Fruit fly (Drosophila melanogaster) whole organism, embryonic: Measurements from ENCODE around the gene Edg91.
A peak's percentile ranks its signal among the peaks of the same experiment; 100 is the strongest.

Source experiments
- Abd-B ChIP-seq: fragments of 200-800 bp; sonication (Bioruptor generic); optimal IDR thresholded peaks from 2 replicates; lab custom pipeline; 2018; ENCODE audit warnings: missing biosample characterization, mild to moderate bottlenecking, missing genetic modification characterization, moderate library complexity
- Awh ChIP-seq: fragments of 200-800 bp; sonication (Bioruptor generic); IDR thresholded peaks from 2 replicates; pipeline ENCODE4, ENCODE4 v1.3.6; 2022; ENCODE audit warnings: missing biosample characterization, missing genetic modification characterization
- CG10209 ChIP-seq: fragments of 200-800 bp; sonication (Bioruptor generic); optimal IDR thresholded peaks from 3 replicates; lab custom pipeline; 2017; ENCODE audit warnings: missing biosample characterization, mild to moderate bottlenecking, missing genetic modification characterization, missing genetic modification reagents
- CG12659 ChIP-seq: fragments of 200-800 bp; sonication (Bioruptor generic); optimal IDR thresholded peaks from 3 replicates; lab custom pipeline; 2017; ENCODE audit warnings: mild to moderate bottlenecking, missing biosample characterization, missing genetic modification reagents, missing genetic modification characterization
- CG13287 ChIP-seq: fragments of 200-800 bp; sonication (Bioruptor generic); IDR thresholded peaks from 2 replicates; pipeline ENCODE4 v1.3.6; 2022; ENCODE audit warnings: missing biosample characterization, missing genetic modification characterization; ENCODE audit not compliant: partially characterized antibody
- CG13296 ChIP-seq: fragments of 200-800 bp; sonication (Bioruptor generic); optimal IDR thresholded peaks from 3 replicates; lab custom pipeline; 2018; ENCODE audit warnings: missing biosample characterization, mild to moderate bottlenecking, missing genetic modification characterization
- CG13894 ChIP-seq: fragments of 200-800 bp; sonication (Bioruptor generic); optimal IDR thresholded peaks from 3 replicates; lab custom pipeline; 2018; ENCODE audit warnings: missing biosample characterization, mild to moderate bottlenecking, missing genetic modification characterization, moderate library complexity
- CG15696 ChIP-seq: fragments of 200-800 bp; sonication (Bioruptor generic); optimal IDR thresholded peaks from 2 replicates; lab custom pipeline; 2019; ENCODE audit warnings: missing biosample characterization, mild to moderate bottlenecking, missing genetic modification characterization, moderate library complexity
- CG17568 ChIP-seq: fragments of 200-800 bp; sonication (Bioruptor generic); optimal IDR thresholded peaks from 2 replicates; lab custom pipeline; 2018; ENCODE audit warnings: missing biosample characterization, mild to moderate bottlenecking, missing genetic modification characterization, moderate library complexity
- CG18599 ChIP-seq: fragments of 200-800 bp; sonication (Bioruptor generic); optimal IDR thresholded peaks from 3 replicates; lab custom pipeline; 2017; ENCODE audit warnings: missing biosample characterization, missing genetic modification characterization, mild to moderate bottlenecking, moderate library complexity, missing genetic modification reagents
- CG2202 ChIP-seq: fragments of 200-800 bp; sonication (Bioruptor generic); optimal IDR thresholded peaks from 2 replicates; lab custom pipeline; 2018; ENCODE audit warnings: missing biosample characterization, mild to moderate bottlenecking, missing genetic modification characterization
- CG31365 ChIP-seq: fragments of 200-800 bp; sonication (Bioruptor generic); optimal IDR thresholded peaks from 2 replicates; lab custom pipeline; 2018; ENCODE audit warnings: missing biosample characterization, mild to moderate bottlenecking, missing genetic modification characterization
- CG43689 ChIP-seq: fragments of 200-800 bp; sonication (Bioruptor generic); IDR thresholded peaks from 2 replicates; pipeline ENCODE4 v1.3.6; 2022; ENCODE audit warnings: missing biosample characterization, missing genetic modification characterization
- CG5953 ChIP-seq: fragments of 200-800 bp; sonication (Bioruptor generic); IDR thresholded peaks from 2 replicates; pipeline ENCODE4 v1.3.6; 2022; ENCODE audit warnings: missing biosample characterization, missing genetic modification characterization
- CG6689 ChIP-seq: fragments of 200-800 bp; sonication (Bioruptor generic); IDR thresholded peaks from 2 replicates; pipeline ENCODE4 v1.3.6; 2022; ENCODE audit warnings: missing biosample characterization, missing genetic modification characterization
- CG6791 ChIP-seq: fragments of 200-800 bp; sonication (Bioruptor generic); IDR thresholded peaks from 3 replicates; pipeline ENCODE4 v1.3.6; 2022; ENCODE audit warnings: missing biosample characterization, missing genetic modification characterization; ENCODE audit not compliant: partially characterized antibody
- CG7928 ChIP-seq: fragments of 200-800 bp; sonication (Bioruptor generic); optimal IDR thresholded peaks from 2 replicates; lab custom pipeline; 2017; ENCODE audit warnings: missing biosample characterization, mild to moderate bottlenecking, missing genetic modification characterization
- CG7987 ChIP-seq: fragments of 200-800 bp; sonication (Bioruptor generic); optimal IDR thresholded peaks from 2 replicates; lab custom pipeline; 2018; ENCODE audit warnings: missing biosample characterization, mild to moderate bottlenecking, missing genetic modification characterization, moderate library complexity
- CG8924 ChIP-seq: fragments of 200-800 bp; optimal IDR thresholded peaks from 3 replicates; lab custom pipeline; 2019; ENCODE audit warnings: missing biosample characterization, mild to moderate bottlenecking, missing genetic modification characterization, moderate library complexity
- D ChIP-seq, 2 experiments: fragments of 200-800 bp in 1 of 2; fragments of >200 bp in 1 of 2; sonication (Bioruptor generic) in 1 of 2; optimal IDR thresholded peaks; 2 replicates in 1 of 2; 3 replicates in 1 of 2; lab custom pipeline; 2017; ENCODE audit warnings: mild to moderate bottlenecking in 1 of 2, missing biosample characterization in 1 of 2, missing genetic modification characterization in 1 of 2, missing genetic modification reagents in 1 of 2
- Dll ChIP-seq: fragments of 200-800 bp; sonication (Bioruptor generic); IDR thresholded peaks from 4 replicates; pipeline ENCODE4 v1.3.6; 2022; ENCODE audit warnings: missing biosample characterization, missing genetic modification characterization; ENCODE audit not compliant: partially characterized antibody
- ERR ChIP-seq: fragments of 200-800 bp; sonication (Bioruptor generic); optimal IDR thresholded peaks from 2 replicates; lab custom pipeline; 2016; ENCODE audit warnings: missing biosample characterization, missing genetic modification characterization
- Hr78 ChIP-seq, 2 experiments: fragments of 200-800 bp in 1 of 2; fragments of >200 bp in 1 of 2; sonication (Bioruptor generic) in 1 of 2; optimal IDR thresholded peaks; 2 replicates each; lab custom pipeline; 2017 to 2019; ENCODE audit warnings: missing biosample characterization in 2 of 2, missing genetic modification characterization in 2 of 2, mild to moderate bottlenecking in 1 of 2, moderate library complexity in 1 of 2
- MTF-1 ChIP-seq: fragments of 200-800 bp; sonication (Bioruptor generic); optimal IDR thresholded peaks from 2 replicates; lab custom pipeline; 2018; ENCODE audit warnings: missing biosample characterization, mild to moderate bottlenecking, missing genetic modification characterization, borderline replicate concordance
- Med ChIP-seq: fragments of 200-800 bp; sonication (Bioruptor generic); peaks from one replicate; lab custom pipeline; 2016; ENCODE audit warnings: missing biosample characterization, missing genetic modification characterization, mild to moderate bottlenecking, inconsistent platforms, moderate library complexity
- Spps ChIP-seq: fragments of 200-800 bp; sonication (Bioruptor generic); optimal IDR thresholded peaks from 2 replicates; lab custom pipeline; 2018; ENCODE audit warnings: missing biosample characterization, mild to moderate bottlenecking, missing genetic modification characterization
- Stat92E ChIP-seq, 3 experiments: fragments of >200 bp in 2 of 3; fragments of 200-800 bp in 1 of 3; sonication (Bioruptor generic) in 1 of 3; optimal IDR thresholded peaks; 2 replicates each; lab custom pipeline; 2017 to 2019; ENCODE audit warnings: missing biosample characterization in 3 of 3, missing genetic modification characterization in 3 of 3, mild to moderate bottlenecking in 1 of 3, moderate library complexity in 1 of 3
- Xbp1 ChIP-seq: fragments of 200-800 bp; sonication (Bioruptor generic); optimal IDR thresholded peaks from 3 replicates; lab custom pipeline; 2016; ENCODE audit warnings: missing biosample characterization, mild to moderate bottlenecking, missing genetic modification characterization
- abd-A ChIP-seq: fragments of 200-800 bp; sonication (Bioruptor generic); optimal IDR thresholded peaks from 3 replicates; lab custom pipeline; 2019; ENCODE audit warnings: missing biosample characterization, mild to moderate bottlenecking, missing genetic modification characterization, moderate library complexity
- crc ChIP-seq: fragments of 200-800 bp; sonication (Bioruptor generic); optimal IDR thresholded peaks from 2 replicates; lab custom pipeline; 2016; ENCODE audit warnings: missing biosample characterization, missing genetic modification characterization
- eve ChIP-seq, 2 experiments: fragments of >200 bp; optimal IDR thresholded peaks; 2 replicates each; lab custom pipeline; 2017; ENCODE audit warnings: missing biosample characterization in 2 of 2, missing genetic modification characterization in 2 of 2
- exex ChIP-seq: fragments of 200-800 bp; sonication (Bioruptor generic); optimal IDR thresholded peaks from 4 replicates; lab custom pipeline; 2018; ENCODE audit warnings: missing biosample characterization, mild to moderate bottlenecking, missing genetic modification characterization, moderate library complexity
- grau ChIP-seq: fragments of 200-800 bp; optimal IDR thresholded peaks from 3 replicates; lab custom pipeline; 2019; ENCODE audit warnings: missing biosample characterization, mild to moderate bottlenecking, missing genetic modification characterization, moderate library complexity
- jigr1 ChIP-seq: fragments of 200-800 bp; sonication (Bioruptor generic); IDR thresholded peaks from 3 replicates; pipeline ENCODE4 v1.3.6; 2022; ENCODE audit warnings: missing biosample characterization, missing genetic modification characterization
- lilli ChIP-seq: fragments of 200-800 bp; sonication (Bioruptor generic); optimal IDR thresholded peaks from 3 replicates; lab custom pipeline; 2016; ENCODE audit warnings: missing biosample characterization, missing genetic modification characterization
- maf-S ChIP-seq: fragments of 200-800 bp; sonication (Bioruptor generic); optimal IDR thresholded peaks from 2 replicates; lab custom pipeline; 2016; ENCODE audit warnings: missing biosample characterization, missing genetic modification characterization
- nau ChIP-seq: fragments of 200-800 bp; sonication (Bioruptor generic); optimal IDR thresholded peaks from 3 replicates; lab custom pipeline; 2017; ENCODE audit warnings: missing biosample characterization, mild to moderate bottlenecking, missing genetic modification characterization, missing genetic modification reagents
- nom ChIP-seq: fragments of 200-800 bp; sonication (Bioruptor generic); optimal IDR thresholded peaks from 2 replicates; lab custom pipeline; 2017; ENCODE audit warnings: missing biosample characterization, missing genetic modification characterization, mild to moderate bottlenecking, moderate library complexity, missing genetic modification reagents
- pros ChIP-seq: fragments of 200-800 bp; sonication (Bioruptor generic); optimal IDR thresholded peaks from 3 replicates; lab custom pipeline; 2019; ENCODE audit warnings: missing biosample characterization, mild to moderate bottlenecking, missing genetic modification characterization, moderate library complexity
- pum ChIP-seq: fragments of 200-800 bp; sonication (Bioruptor generic); optimal IDR thresholded peaks from 2 replicates; lab custom pipeline; 2016; ENCODE audit warnings: missing biosample characterization, missing genetic modification characterization
- salm ChIP-seq: fragments of 200-800 bp; sonication (Bioruptor generic); optimal IDR thresholded peaks from 2 replicates; lab custom pipeline; 2018; ENCODE audit warnings: missing biosample characterization, mild to moderate bottlenecking, missing genetic modification characterization
- scrt ChIP-seq: fragments of 200-800 bp; sonication (Bioruptor generic); optimal IDR thresholded peaks from 2 replicates; lab custom pipeline; 2018; ENCODE audit warnings: missing biosample characterization, mild to moderate bottlenecking, missing genetic modification characterization, moderate library complexity
- shn ChIP-seq: fragments of 200-800 bp; sonication (Bioruptor generic); optimal IDR thresholded peaks from 3 replicates; lab custom pipeline; 2016; ENCODE audit warnings: missing biosample characterization, missing genetic modification characterization
- sima ChIP-seq: fragments of 200-800 bp; sonication (Bioruptor generic); optimal IDR thresholded peaks from 2 replicates; lab custom pipeline; 2016; ENCODE audit warnings: missing biosample characterization, missing genetic modification characterization
- stc ChIP-seq: fragments of 200-800 bp; sonication (Bioruptor generic); IDR thresholded peaks from 2 replicates; pipeline ENCODE4 v1.3.6; 2022; ENCODE audit warnings: missing biosample characterization, missing genetic modification characterization
- ttk ChIP-seq: fragments of 200-800 bp; sonication (Bioruptor generic); IDR thresholded peaks from 2 replicates; pipeline ENCODE4 v2.1.2; 2022; ENCODE audit warnings: missing biosample characterization, missing genetic modification characterization
- unc-4 ChIP-seq: fragments of 200-800 bp; sonication (Bioruptor generic); IDR thresholded peaks from 2 replicates; pipeline ENCODE4 v1.3.6; 2022; ENCODE audit warnings: missing biosample characterization, missing genetic modification characterization; ENCODE audit not compliant: partially characterized antibody
- z ChIP-seq: fragments of 200-800 bp; sonication (Bioruptor generic); IDR thresholded peaks from 3 replicates; pipeline ENCODE4 v1.3.6; 2022; ENCODE audit warnings: missing biosample characterization, missing genetic modification characterization

The Edg91 gene

DNA sequence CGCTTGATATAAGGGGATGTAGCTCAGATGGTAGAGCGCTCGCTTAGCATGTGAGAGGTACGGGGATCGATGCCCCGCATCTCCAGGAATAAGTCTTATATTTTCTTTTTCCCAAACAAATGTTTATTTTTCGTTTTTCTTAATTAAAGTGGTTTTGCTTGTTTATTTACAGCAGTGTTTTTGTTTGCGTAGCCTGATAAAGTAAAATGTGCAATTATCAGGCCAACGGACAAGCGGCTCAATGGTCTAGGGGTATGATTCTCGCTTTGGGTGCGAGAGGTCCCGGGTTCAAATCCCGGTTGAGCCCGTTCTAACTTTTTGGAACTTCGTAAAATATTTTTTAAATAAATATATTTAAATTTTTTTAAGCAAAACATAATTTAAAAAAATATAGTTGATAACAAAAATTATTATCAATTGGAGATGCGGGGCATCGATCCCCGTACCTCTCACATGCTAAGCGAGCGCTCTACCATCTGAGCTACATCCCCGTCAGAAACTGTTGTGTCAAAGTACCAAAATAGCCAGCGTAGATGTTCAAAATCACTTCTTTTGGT is 8.5 kb upstream of the Edg91 start (continued):
- TF ChIP-seq CG15696 (tag; lab: Kevin White, UChicago) = peak; percentile 8
- no peak for TF ChIP-seq CG2202
- no peak for TF ChIP-seq crc (GFP tag; lab: Kevin White, UChicago)
- TF ChIP-seq jigr1 = no peak
- no peak for TF ChIP-seq CG7987 (GFP tag; lab: Kevin White, UChicago)
- peak; percentile 60 for TF ChIP-seq CG6791 (GFP tag; lab: Robert Waterston, UW)
- peak; percentile 21 for TF ChIP-seq Spps (tag; lab: Kevin White, UChicago)
- no peak; the same call in 1 of the 2 replicates for TF ChIP-seq CG5953 (GFP tag; lab: Robert Waterston, UW)
- TF ChIP-seq D (optimal IDR thresholded peaks at IDR 0.05; lab: Kevin White, UChicago) = no peak
- peak; percentile 4 for TF ChIP-seq D (GFP tag; optimal IDR thresholded peaks at IDR 0.05; lab: Kevin White, UChicago)
- peak; percentile 9 for TF ChIP-seq grau (tag; lab: Kevin White, UChicago)
- TF ChIP-seq unc-4 (GFP tag; lab: Robert Waterston, UW) = peak; percentile 60; the same call in 1 of the 2 replicates
- no peak for TF ChIP-seq sima
- peak; percentile 15 for TF ChIP-seq scrt (GFP tag; lab: Kevin White, UChicago)
- no peak for TF ChIP-seq lilli (GFP tag; lab: Kevin White, UChicago)
- TF ChIP-seq Stat92E (GFP tag; optimal IDR thresholded peaks at IDR 0.05; lab: Kevin White, UChicago) = peak in 1 of 3 experiments; percentile 57
- no peak for TF ChIP-seq abd-A (tag; lab: Kevin White, UChicago)
- peak; percentile 13 for TF ChIP-seq MTF-1
- TF ChIP-seq nom (GFP tag; lab: Kevin White, UChicago) = peak; percentile 96
- TF ChIP-seq CG8924 (tag; lab: Kevin White, UChicago) = peak; percentile 57
- peak; percentile 73 for TF ChIP-seq Med (GFP tag; lab: Kevin White, UChicago)
- TF ChIP-seq Xbp1 = no peak
- no peak for TF ChIP-seq CG6689 (GFP tag; lab: Robert Waterston, UW)
- no peak for TF ChIP-seq shn (GFP tag; lab: Kevin White, UChicago)
- TF ChIP-seq CG43689 (GFP tag; lab: Robert Waterston, UW) = no peak
- peak; percentile 30 for TF ChIP-seq nau (GFP tag; lab: Kevin White, UChicago)
- no peak for TF ChIP-seq pum
- TF ChIP-seq Awh (GFP tag; lab: Robert Waterston, UW) = no peak
- TF ChIP-seq CG31365 (tag; lab: Kevin White, UChicago) = peak; percentile 25
- peak; percentile 21; the same call in 1 of the 2 replicates for TF ChIP-seq stc
- TF ChIP-seq eve (GFP tag; optimal IDR thresholded peaks at IDR 0.05; lab: Kevin White, UChicago) = peak in 1 of 2 experiments; percentile 17
- TF ChIP-seq CG18599 = no peak
- TF ChIP-seq Dll (GFP tag; lab: Robert Waterston, UW) = peak; percentile 72; the same call in 3 of the 4 replicates
- TF ChIP-seq pros (GFP tag; lab: Kevin White, UChicago) = no peak
- peak; percentile 46 for TF ChIP-seq CG17568 (GFP tag; lab: Kevin White, UChicago)
- no peak for TF ChIP-seq ERR (GFP tag; lab: Kevin White, UChicago)
- TF ChIP-seq CG13287 (GFP tag; lab: Robert Waterston, UW) = peak; percentile 68
- peak; percentile 23 for TF ChIP-seq CG13894 (tag; lab: Kevin White, UChicago)
- TF ChIP-seq CG7928 = no peak
- TF ChIP-seq ttk (GFP tag; lab: Robert Waterston, UW) = no peak
- TF ChIP-seq Hr78 (GFP tag; optimal IDR thresholded peaks at IDR 0.05; lab: Kevin White, UChicago) = peak in 1 of 2 experiments; percentile 0
- TF ChIP-seq z (GFP tag; lab: Robert Waterston, UW) = no peak
- no peak for TF ChIP-seq CG12659 (GFP tag; lab: Kevin White, UChicago)
- TF ChIP-seq salm (tag; lab: Kevin White, UChicago) = peak; percentile 65
- peak; percentile 46 for TF ChIP-seq CG13296 (GFP tag; lab: Kevin White, UChicago)
- TF ChIP-seq maf-S (GFP tag; lab: Kevin White, UChicago) = no peak
- TF ChIP-seq CG10209 (GFP tag; lab: Kevin White, UChicago) = no peak
- TF ChIP-seq exex (tag; lab: Kevin White, UChicago) = peak; percentile 45
- TF ChIP-seq Abd-B (GFP tag; lab: Kevin White, UChicago) = no peak
